Worm (Caenorhabditis elegans): ENCODE results near the gene T26A5.8.
A peak's percentile ranks its signal among the peaks of the same experiment; 100 is the strongest.

Gene T26A5.8

ce11 chrIII:6442305-6443125, 20.1 kb downstream of the T26A5.8 start, which contains the start of gene mel-32 (continued):
- TF ChIP-seq lin-15B (tag; optimal IDR thresholded peaks at IDR 0.05) (no peak), R02D3.7 (tag; optimal IDR thresholded peaks at IDR 0.05) (no peak), lin-38 (GFP tag; IDR thresholded peaks at IDR 0.05) (peak; percentile 58), ctbp-1 (GFP tag; IDR thresholded peaks at IDR 0.05) (no peak), ceh-20 (GFP tag; IDR thresholded peaks at IDR 0.05) (no peak), arid-1 (GFP tag; conservative IDR thresholded peaks at IDR 0.05) (no peak), set-16 (GFP tag; IDR thresholded peaks at IDR 0.05) (no peak), daf-8 (GFP tag; IDR thresholded peaks at IDR 0.05) (no peak), ceh-44 (GFP tag; IDR thresholded peaks at IDR 0.05) (no peak), nhr-42 (GFP tag; IDR thresholded peaks at IDR 0.05) (no peak), ceh-62 (tag; optimal IDR thresholded peaks at IDR 0.05) (no peak), fos-1 (tag; optimal IDR thresholded peaks at IDR 0.05) (no peak), F44E2.7 (GFP tag; IDR thresholded peaks at IDR 0.05) (no peak), ces-1 (GFP tag; optimal IDR thresholded peaks at IDR 0.05) (no peak), ztf-11 (tag; optimal IDR thresholded peaks at IDR 0.05) (no peak), T20F7.1 (GFP tag; optimal IDR thresholded peaks at IDR 0.05) (no peak), spr-1 (tag; optimal IDR thresholded peaks at IDR 0.05) (no peak), lin-1 (GFP tag; IDR thresholded peaks at IDR 0.05) (peak; percentile 10; the same call in 1 of the 2 replicates), Y5F2A.4 (GFP tag; optimal IDR thresholded peaks at IDR 0.05) (no peak), Y75B8A.6 (GFP tag; IDR thresholded peaks at IDR 0.05) (no peak), hlh-11 (tag; optimal IDR thresholded peaks at IDR 0.05) (peak; percentile 5), dve-1 (tag; optimal IDR thresholded peaks at IDR 0.05; ENCODE audit: insufficient read depth) (peak; percentile 76), aly-2 (tag; optimal IDR thresholded peaks at IDR 0.05) (no peak), spr-3 (GFP tag; optimal IDR thresholded peaks at IDR 0.05) (no peak), sdz-12 (GFP tag; optimal IDR thresholded peaks at IDR 0.05) (no peak), lir-3 (tag; optimal IDR thresholded peaks at IDR 0.05) (no peak), nhr-6 (tag; optimal IDR thresholded peaks at IDR 0.05) (no peak), unc-130 (GFP tag; optimal IDR thresholded peaks at IDR 0.05) (peak; percentile 62), egl-27 (tag; optimal IDR thresholded peaks at IDR 0.05) (no peak), jun-1 (tag; optimal IDR thresholded peaks at IDR 0.05) (no peak), D1046.2 (GFP tag; IDR thresholded peaks at IDR 0.05) (no peak), php-3 (GFP tag; IDR thresholded peaks at IDR 0.05) (no peak), mep-1 (tag; optimal IDR thresholded peaks at IDR 0.05) (peak; percentile 7), cey-2 (tag; optimal IDR thresholded peaks at IDR 0.05; ENCODE audit: borderline replicate concordance, insufficient read depth) (no peak), pha-4 (GFP tag; IDR thresholded peaks at IDR 0.05) (no peak), pha-4 (tag; optimal IDR thresholded peaks at IDR 0.05) (no peak), daf-16 (GFP tag; optimal IDR thresholded peaks at IDR 0.05) (no peak), daf-16 (tag; optimal IDR thresholded peaks at IDR 0.05) (peak; percentile 74), rbr-2 (tag; optimal IDR thresholded peaks at IDR 0.05) (no peak), madf-5 (GFP tag; IDR thresholded peaks at IDR 0.05) (no peak), ceh-82 (tag; optimal IDR thresholded peaks at IDR 0.05) (no peak), ceh-28 (tag; optimal IDR thresholded peaks at IDR 0.05) (no peak), T26A8.4 (GFP tag; IDR thresholded peaks at IDR 0.05) (no peak), lin-39 (tag; optimal IDR thresholded peaks at IDR 0.05) (no peak), zfp-3 (GFP tag; conservative IDR thresholded peaks at IDR 0.05) (no peak), hmg-1.1 (GFP tag; IDR thresholded peaks at IDR 0.05) (0 out of 2 replicates have a peak, but pooled peaks have one; percentile 20), F37D6.2 (tag; optimal IDR thresholded peaks at IDR 0.05) (no peak), hlh-30 (tag; optimal IDR thresholded peaks at IDR 0.05; ENCODE audit: insufficient read depth) (no peak), pqm-1 (tag; optimal IDR thresholded peaks at IDR 0.05) (peak; percentile 81), duxl-1 (tag; optimal IDR thresholded peaks at IDR 0.05; ENCODE audit: poor library complexity) (no peak), daf-12 (tag; optimal IDR thresholded peaks at IDR 0.05) (no peak)
